Worm (Caenorhabditis elegans): Measurements from ENCODE around the gene unc-98.

unc-98 gene

ce11 chrX:7573629-7574028 is 210 bp upstream of the unc-98 start (continued):
- no peak for TF ChIP-seq dpl-1 (GFP tag; optimal IDR thresholded peaks at IDR 0.05)
- TF ChIP-seq alr-1 (tag; optimal IDR thresholded peaks at IDR 0.05; ENCODE audit: borderline replicate concordance) = no peak
- no peak for TF ChIP-seq lir-3 (tag; optimal IDR thresholded peaks at IDR 0.05; ENCODE audit: poor library complexity)
- no peak for TF ChIP-seq unc-86 (tag; optimal IDR thresholded peaks at IDR 0.05)
- TF ChIP-seq hlh-17 (GFP tag; optimal IDR thresholded peaks at IDR 0.05; ENCODE audit: borderline replicate concordance) = no peak
- TF ChIP-seq xbp-1 (tag; optimal IDR thresholded peaks at IDR 0.05) = no peak
- TF ChIP-seq nhr-90 (tag; optimal IDR thresholded peaks at IDR 0.05; ENCODE audit: poor library complexity) = no peak
- peak; percentile 18 for TF ChIP-seq snu-23 (GFP tag; optimal IDR thresholded peaks at IDR 0.05)
- no peak for TF ChIP-seq C16A3.4 (tag; optimal IDR thresholded peaks at IDR 0.05)
- TF ChIP-seq nhr-19 (GFP tag; conservative IDR thresholded peaks at IDR 0.05) = 0 out of 2 replicates have a peak, but pooled peaks have one; percentile 7
- no peak for TF ChIP-seq zag-1 (tag; optimal IDR thresholded peaks at IDR 0.05)
- no peak for TF ChIP-seq nhr-47 (tag; optimal IDR thresholded peaks at IDR 0.05)
- TF ChIP-seq nhr-12 (tag; optimal IDR thresholded peaks at IDR 0.05) = no peak
- no peak for TF ChIP-seq nhr-76 (tag; optimal IDR thresholded peaks at IDR 0.05)
- TF ChIP-seq unc-130 (tag; optimal IDR thresholded peaks at IDR 0.05) = no peak
- no peak for TF ChIP-seq swsn-7 (tag; optimal IDR thresholded peaks at IDR 0.05)
- TF ChIP-seq nhr-71 (tag; optimal IDR thresholded peaks at IDR 0.05) = peak; percentile 33
- no peak for TF ChIP-seq mab-9 (GFP tag; IDR thresholded peaks at IDR 0.05)
- no peak for TF ChIP-seq efl-3 (GFP tag; optimal IDR thresholded peaks at IDR 0.05)
- no peak for TF ChIP-seq elt-2 (tag; optimal IDR thresholded peaks at IDR 0.05)
- no peak for TF ChIP-seq nhr-11 (tag; optimal IDR thresholded peaks at IDR 0.05)
- no peak for TF ChIP-seq sptf-1 (tag; optimal IDR thresholded peaks at IDR 0.05)
- TF ChIP-seq lin-39 (tag; optimal IDR thresholded peaks at IDR 0.05) = no peak
- no peak for TF ChIP-seq C34B4.2 (tag; optimal IDR thresholded peaks at IDR 0.05)
- no peak for TF ChIP-seq fkh-8 (tag; optimal IDR thresholded peaks at IDR 0.05)
- TF ChIP-seq nhr-77 (tag; optimal IDR thresholded peaks at IDR 0.05) = no peak
- peak; percentile 33 for TF ChIP-seq mep-1 (tag; optimal IDR thresholded peaks at IDR 0.05)
- TF ChIP-seq ces-1 (GFP tag; optimal IDR thresholded peaks at IDR 0.05) = no peak
- no peak for TF ChIP-seq fos-1 (tag; optimal IDR thresholded peaks at IDR 0.05)
- TF ChIP-seq C04F5.9 (tag; optimal IDR thresholded peaks at IDR 0.05) = no peak
- peak; percentile 41 for TF ChIP-seq pag-3 (tag; optimal IDR thresholded peaks at IDR 0.05; ENCODE audit: borderline replicate concordance, insufficient read depth)
- peak; percentile 29 for TF ChIP-seq nhr-20 (tag; optimal IDR thresholded peaks at IDR 0.05)
- TF ChIP-seq F16B12.6 (tag; optimal IDR thresholded peaks at IDR 0.05) = no peak
- TF ChIP-seq ztf-4 (tag; optimal IDR thresholded peaks at IDR 0.05) = no peak
- no peak for TF ChIP-seq nhr-237 (tag; optimal IDR thresholded peaks at IDR 0.05)
- TF ChIP-seq lin-35 (GFP tag; optimal IDR thresholded peaks at IDR 0.05) = no peak
- TF ChIP-seq nhr-85 (tag) = no peak
- TF ChIP-seq lin-15B (tag; optimal IDR thresholded peaks at IDR 0.05) = no peak
- TF ChIP-seq pqm-1 (tag; optimal IDR thresholded peaks at IDR 0.05) = no peak
- TF ChIP-seq fkh-4 (tag; optimal IDR thresholded peaks at IDR 0.05; ENCODE audit: borderline replicate concordance) = peak; percentile 28
- TF ChIP-seq lin-14 (GFP tag; optimal IDR thresholded peaks at IDR 0.05) = peak; percentile 69
- TF ChIP-seq jun-1 (tag; optimal IDR thresholded peaks at IDR 0.05) = no peak
- TF ChIP-seq ztf-11 (tag; optimal IDR thresholded peaks at IDR 0.05) = no peak
- no peak for TF ChIP-seq blmp-1 (tag; optimal IDR thresholded peaks at IDR 0.05)
- TF ChIP-seq sup-37 (GFP tag; optimal IDR thresholded peaks at IDR 0.05) = no peak
- peak; percentile 68 for TF ChIP-seq rnt-1 (tag; optimal IDR thresholded peaks at IDR 0.05)
- no peak for TF ChIP-seq vab-15 (tag; optimal IDR thresholded peaks at IDR 0.05)
- no peak for TF ChIP-seq tlp-1 (tag; optimal IDR thresholded peaks at IDR 0.05)
- TF ChIP-seq nhr-28 (tag; optimal IDR thresholded peaks at IDR 0.05) = no peak
- no peak for TF ChIP-seq sox-4 (tag; optimal IDR thresholded peaks at IDR 0.05)
- TF ChIP-seq hpl-2 (GFP tag; optimal IDR thresholded peaks at IDR 0.05) = no peak
- no peak for TF ChIP-seq ceh-8 (GFP tag; optimal IDR thresholded peaks at IDR 0.05)
- TF ChIP-seq unc-62 (GFP tag; optimal IDR thresholded peaks at IDR 0.05) = no peak

All from whole organism, L1 larva.